Fruit fly (Drosophila melanogaster): ENCODE data around the gene Usp14.

Usp14 gene

DNA sequence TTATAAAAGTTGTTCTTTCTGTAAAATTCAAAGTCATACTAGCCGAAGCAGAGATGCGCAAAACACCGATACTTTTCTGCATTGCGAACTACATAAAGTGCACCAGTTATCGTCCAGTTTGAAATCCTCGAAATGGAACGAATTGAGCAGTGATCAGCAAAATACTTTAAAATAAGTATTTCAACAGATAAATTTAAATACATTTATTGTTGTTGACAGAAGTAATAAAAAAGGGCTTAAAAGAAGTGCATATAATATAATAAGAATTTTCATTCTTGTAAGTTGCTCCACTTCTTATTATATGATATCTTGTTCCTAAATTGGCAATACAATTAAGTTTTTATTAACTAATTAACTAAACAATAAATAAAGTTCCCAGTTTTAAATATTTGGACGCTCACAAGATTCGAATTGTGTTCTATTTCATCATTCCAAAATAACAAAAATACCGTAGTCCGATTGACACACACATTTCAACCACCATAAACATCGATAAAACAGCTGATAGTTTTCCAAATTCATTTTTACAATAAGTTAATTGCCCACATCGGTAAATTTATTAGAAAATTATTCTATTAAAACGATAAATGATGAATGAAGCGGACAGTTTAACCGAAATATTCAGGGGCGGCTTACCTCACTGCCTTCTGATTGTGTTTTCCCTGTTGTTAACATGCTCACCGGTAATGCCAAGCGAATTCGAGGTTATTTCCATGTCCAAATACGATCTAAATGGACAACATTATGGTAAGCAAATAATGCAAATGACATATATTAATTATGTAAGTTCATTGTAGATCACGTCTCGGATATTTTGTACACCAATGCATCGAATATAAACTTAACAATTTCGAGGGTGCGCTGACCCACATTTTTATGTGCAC lies at the start of gene Usp14, which contains the start of gene CG4972:
TSS of gene Usp14 (minus strand) at position 70 of the 884 bp plus-strand sequence.
TSS of gene CG4972 (plus strand) at position 466 of the 884 bp plus-strand sequence.
- no peak for TF ChIP-seq eg (GFP tag; IDR thresholded peaks at IDR 0.05)
- TF ChIP-seq CG3032 (tag; optimal IDR thresholded peaks at IDR 0.05), result peak; percentile 34
- peak; percentile 26 for TF ChIP-seq topi (GFP tag; optimal IDR thresholded peaks at IDR 0.05)
- no peak for TF ChIP-seq Ets96B (tag; optimal IDR thresholded peaks at IDR 0.05)
- peak; percentile 21 for TF ChIP-seq Sox14 (GFP tag; optimal IDR thresholded peaks at IDR 0.05)
- TF ChIP-seq fkh (GFP tag; optimal IDR thresholded peaks at IDR 0.05), result peak; percentile 25
- no peak for TF ChIP-seq Eip93F (GFP tag; optimal IDR thresholded peaks at IDR 0.05)
- no peak for TF ChIP-seq CG6276 (GFP tag; optimal IDR thresholded peaks at IDR 0.05)
- TF ChIP-seq spab (GFP tag; optimal IDR thresholded peaks at IDR 0.05), result no peak
- TF ChIP-seq CG3919 (GFP tag; optimal IDR thresholded peaks at IDR 0.05), result no peak
- peak; percentile 22 for TF ChIP-seq cyc (GFP tag; optimal IDR thresholded peaks at IDR 0.05)
- no peak for TF ChIP-seq CG15336 (GFP tag; IDR thresholded peaks at IDR 0.05)
- TF ChIP-seq esn (GFP tag; optimal IDR thresholded peaks at IDR 0.05), result peak; percentile 6

DNA sequence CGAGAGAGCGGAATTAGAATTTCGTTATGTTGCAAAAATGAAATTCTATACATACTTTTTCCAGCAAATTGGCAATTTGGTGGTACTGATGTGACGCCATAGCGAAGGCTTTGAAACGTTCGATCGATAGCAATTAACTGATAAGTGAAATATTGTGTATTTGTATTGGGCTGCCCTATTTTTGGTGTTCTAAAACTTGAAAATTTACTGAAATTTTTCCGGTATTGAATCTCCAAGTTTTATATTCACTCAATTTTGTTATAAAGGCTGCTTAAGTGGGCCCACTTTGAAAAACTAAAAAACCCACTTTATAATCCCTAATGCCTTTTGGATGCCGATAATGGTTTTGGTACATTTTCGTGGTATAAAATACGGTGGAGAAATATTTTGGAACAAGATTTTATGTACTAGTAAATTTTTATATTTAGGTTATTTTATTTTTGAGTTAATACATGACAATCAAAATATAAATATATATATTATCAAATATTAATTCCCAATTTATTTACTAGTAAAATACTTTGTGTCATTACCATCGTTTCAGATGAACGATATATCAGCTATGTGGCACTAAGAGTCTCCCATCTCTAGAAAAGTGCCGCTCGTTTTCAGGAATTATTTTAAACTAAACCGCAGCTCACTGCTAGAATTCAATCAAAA lies 48.3 kb upstream of the Usp14 start, which contains the start of the genes Cand1 and pim:
TSS of gene Cand1 (minus strand) at position 300 of the 660 bp plus-strand sequence.
TSS of gene pim (plus strand) at position 582 of the 660 bp plus-strand sequence.
- no peak for TF ChIP-seq CG6854 (GFP tag; optimal IDR thresholded peaks at IDR 0.05)
- peak; percentile 16 for TF ChIP-seq CG3032 (tag; optimal IDR thresholded peaks at IDR 0.05)

DNA sequence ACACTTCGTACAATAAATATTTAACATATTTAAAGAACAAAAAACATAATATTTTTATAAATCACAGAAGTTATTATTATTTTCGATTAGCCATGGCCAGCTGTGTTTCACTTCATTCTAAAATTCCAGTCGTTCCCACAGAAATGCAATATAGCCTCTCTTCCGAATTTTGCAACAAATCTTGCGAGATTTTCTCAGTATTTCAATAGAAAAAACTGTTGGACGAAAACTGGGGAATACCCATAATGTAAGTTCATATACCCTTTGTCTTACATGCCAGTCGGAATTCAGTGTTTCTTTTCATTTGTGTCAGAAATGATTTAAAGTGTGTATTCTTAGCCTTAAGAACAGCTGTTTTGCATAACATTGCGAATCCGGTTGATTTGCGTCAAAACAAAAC lies 42.3 kb upstream of the Usp14 start, which contains the start of the genes CtsL4 and ClpP:
TSS of gene CtsL4 (minus strand) at position 90 of the 400 bp plus-strand sequence.
TSS of gene ClpP (plus strand) at position 288 of the 400 bp plus-strand sequence.
- TF ChIP-seq OdsH (GFP tag; optimal IDR thresholded peaks at IDR 0.05), result peak; percentile 59
- no peak for TF ChIP-seq Eip75B (GFP tag; optimal IDR thresholded peaks at IDR 0.05)
- TF ChIP-seq CG8632 (GFP tag; optimal IDR thresholded peaks at IDR 0.05), result peak; percentile 37
- no peak for TF ChIP-seq Met (GFP tag; optimal IDR thresholded peaks at IDR 0.05)
- no peak for TF ChIP-seq CG7368 (GFP tag; optimal IDR thresholded peaks at IDR 0.05)
- TF ChIP-seq CG3032 (tag; optimal IDR thresholded peaks at IDR 0.05), result peak; percentile 45
- peak; percentile 50 for TF ChIP-seq CG31627 (GFP tag; optimal IDR thresholded peaks at IDR 0.05)
- no peak for TF ChIP-seq Sox102F (GFP tag; optimal IDR thresholded peaks at IDR 0.05)
- TF ChIP-seq Sox14 (GFP tag; optimal IDR thresholded peaks at IDR 0.05), result peak; percentile 88
- peak; percentile 29 for TF ChIP-seq cyc (GFP tag; optimal IDR thresholded peaks at IDR 0.05)
- TF ChIP-seq fd59A (GFP tag; optimal IDR thresholded peaks at IDR 0.05), result no peak
- peak; percentile 10 for TF ChIP-seq dac (GFP tag; optimal IDR thresholded peaks at IDR 0.05)
- TF ChIP-seq lz (GFP tag; optimal IDR thresholded peaks at IDR 0.05), result peak; percentile 45
- TF ChIP-seq vri (GFP tag; optimal IDR thresholded peaks at IDR 0.05), result no peak
- TF ChIP-seq CG1621 (tag; optimal IDR thresholded peaks at IDR 0.05), result peak; percentile 61
- TF ChIP-seq Ets96B (tag; optimal IDR thresholded peaks at IDR 0.05), result peak; percentile 32
- no peak for TF ChIP-seq Lpt (GFP tag; optimal IDR thresholded peaks at IDR 0.05)
- peak; percentile 40 for TF ChIP-seq CG34406 (GFP tag; optimal IDR thresholded peaks at IDR 0.05)
- TF ChIP-seq CG6792 (GFP tag; optimal IDR thresholded peaks at IDR 0.05), result no peak
- peak; percentile 36 for TF ChIP-seq acj6 (GFP tag; optimal IDR thresholded peaks at IDR 0.05)
- TF ChIP-seq Eip78C (GFP tag), result no peak
- TF ChIP-seq esn (GFP tag; optimal IDR thresholded peaks at IDR 0.05), result peak; percentile 55

DNA sequence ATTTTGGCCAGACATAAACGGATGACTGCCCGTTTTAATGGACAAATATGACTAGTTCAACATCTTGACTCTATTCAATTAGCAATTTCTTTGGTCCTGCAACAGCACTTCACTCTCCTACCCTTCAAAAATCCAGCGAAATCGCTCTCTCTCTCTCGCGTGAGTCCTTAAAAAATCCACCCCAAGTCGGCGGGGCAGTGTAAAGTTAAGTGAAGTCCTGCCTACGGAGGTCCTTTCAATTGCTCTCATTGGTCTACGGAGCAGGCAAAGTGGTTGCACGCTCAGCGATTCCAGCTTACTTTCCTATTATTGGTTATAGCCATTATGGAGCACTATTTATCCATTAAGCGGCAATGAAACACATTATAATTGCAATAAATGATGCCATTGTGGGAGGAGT lies 39.7 kb upstream of the Usp14 start, which contains the start of gene CG34367:
TSS of gene CG34367 (minus strand) at position 35 of the 400 bp plus-strand sequence.
- no peak for TF ChIP-seq svp (GFP tag)

Data from whole organism, prepupa.